Fruit fly (Drosophila melanogaster) whole organism, embryonic: ENCODE results near the gene Inx5.

Experiments
- CG10654 ChIP-seq: fragments of 200-800 bp; sonication (Bioruptor generic); optimal IDR thresholded peaks from 2 replicates; lab custom pipeline; 2016; ENCODE audit warnings: missing biosample characterization, missing genetic modification characterization
- CG12071 ChIP-seq: fragments of 200-800 bp; sonication (Bioruptor generic); optimal IDR thresholded peaks from 3 replicates; lab custom pipeline; 2018; ENCODE audit warnings: missing biosample characterization, mild to moderate bottlenecking, missing genetic modification characterization
- CG12104 ChIP-seq: fragments of 200-800 bp; sonication (Bioruptor generic); optimal IDR thresholded peaks from 3 replicates; lab custom pipeline; 2016; ENCODE audit warnings: missing biosample characterization, missing genetic modification characterization
- CG14441 ChIP-seq: fragments of 200-800 bp; sonication (Bioruptor generic); IDR thresholded peaks from 2 replicates; pipeline ENCODE4 v1.3.6; 2022; ENCODE audit warnings: missing biosample characterization, missing genetic modification characterization
- CG14710 ChIP-seq: fragments of 200-800 bp; sonication (Bioruptor generic); optimal IDR thresholded peaks from 3 replicates; lab custom pipeline; 2019; ENCODE audit warnings: missing biosample characterization, mild to moderate bottlenecking, missing genetic modification characterization, moderate library complexity
- CG16863 ChIP-seq: fragments of 200-800 bp; sonication (Bioruptor generic); optimal IDR thresholded peaks from 3 replicates; lab custom pipeline; 2016; ENCODE audit warnings: missing biosample characterization, missing genetic modification characterization
- CG17912 ChIP-seq: fragments of 200-800 bp; sonication (Bioruptor generic); optimal IDR thresholded peaks from 2 replicates; lab custom pipeline; 2018; ENCODE audit warnings: missing biosample characterization, mild to moderate bottlenecking, missing genetic modification characterization
- CG30020 ChIP-seq: fragments of 200-800 bp; optimal IDR thresholded peaks from 2 replicates; lab custom pipeline; 2019; ENCODE audit warnings: missing biosample characterization, mild to moderate bottlenecking, missing genetic modification characterization, moderate library complexity
- CG30431 ChIP-seq: fragments of 200-800 bp; sonication (Bioruptor generic); optimal IDR thresholded peaks from 2 replicates; lab custom pipeline; 2017; ENCODE audit warnings: missing biosample characterization, missing genetic modification characterization
- CG4424 ChIP-seq: fragments of 200-800 bp; sonication (Bioruptor generic); optimal IDR thresholded peaks from 3 replicates; lab custom pipeline; 2016; ENCODE audit warnings: missing biosample characterization, missing genetic modification characterization
- CG5245 ChIP-seq: fragments of 200-800 bp; sonication (Bioruptor generic); optimal IDR thresholded peaks from 3 replicates; lab custom pipeline; 2016; ENCODE audit warnings: missing biosample characterization, missing genetic modification characterization
- CG6175 ChIP-seq: fragments of 200-800 bp; sonication (Bioruptor generic); IDR thresholded peaks from 3 replicates; pipeline ENCODE4 v1.3.6; 2022; ENCODE audit warnings: missing biosample characterization, missing genetic modification characterization
- CG7786 ChIP-seq: fragments of 200-800 bp; sonication (Bioruptor generic); optimal IDR thresholded peaks from 2 replicates; lab custom pipeline; 2016; ENCODE audit warnings: missing biosample characterization, missing genetic modification characterization
- CG7928 ChIP-seq: fragments of 200-800 bp; sonication (Bioruptor generic); optimal IDR thresholded peaks from 2 replicates; lab custom pipeline; 2017; ENCODE audit warnings: missing biosample characterization, mild to moderate bottlenecking, missing genetic modification characterization
- CG8388 ChIP-seq: fragments of 200-800 bp; sonication (Bioruptor generic); optimal IDR thresholded peaks from 2 replicates; lab custom pipeline; 2019; ENCODE audit warnings: missing biosample characterization, mild to moderate bottlenecking, missing genetic modification characterization, moderate library complexity
- CG9817 ChIP-seq: fragments of 200-800 bp; sonication (Bioruptor generic); optimal IDR thresholded peaks from 2 replicates; lab custom pipeline; 2018; ENCODE audit warnings: missing biosample characterization, mild to moderate bottlenecking, missing genetic modification characterization, moderate library complexity
- CrebB ChIP-seq: fragments of 200-800 bp; sonication (Bioruptor generic); optimal IDR thresholded peaks from 3 replicates; lab custom pipeline; 2018; ENCODE audit warnings: missing biosample characterization, mild to moderate bottlenecking, missing genetic modification characterization
- Dad ChIP-seq: fragments of 200-800 bp; sonication (Bioruptor generic); optimal IDR thresholded peaks from 3 replicates; lab custom pipeline; 2016; ENCODE audit warnings: missing biosample characterization, missing genetic modification characterization
- Dek ChIP-seq: fragments of 200-800 bp; sonication (Bioruptor generic); optimal IDR thresholded peaks from 3 replicates; lab custom pipeline; 2019; ENCODE audit warnings: missing biosample characterization, mild to moderate bottlenecking, missing genetic modification characterization, moderate library complexity
- Drgx ChIP-seq: fragments of 200-800 bp; sonication (Bioruptor generic); IDR thresholded peaks from 2 replicates; pipeline ENCODE4 v1.3.6; 2022; ENCODE audit warnings: missing biosample characterization, missing genetic modification characterization
- ERR ChIP-seq: fragments of 200-800 bp; sonication (Bioruptor generic); optimal IDR thresholded peaks from 2 replicates; lab custom pipeline; 2016; ENCODE audit warnings: missing biosample characterization, missing genetic modification characterization
- Elba2 ChIP-seq: fragments of 200-800 bp; sonication (Bioruptor generic); optimal IDR thresholded peaks from 3 replicates; lab custom pipeline; 2016; ENCODE audit warnings: missing biosample characterization, missing genetic modification characterization
- Gug ChIP-seq: fragments of 200-800 bp; sonication (Bioruptor generic); IDR thresholded peaks from 4 replicates; pipeline ENCODE4 v1.3.6; 2022; ENCODE audit warnings: missing biosample characterization, missing genetic modification characterization
- HmgZ ChIP-seq: fragments of 200-800 bp; sonication (Bioruptor generic); optimal IDR thresholded peaks from 2 replicates; lab custom pipeline; 2018; ENCODE audit warnings: missing biosample characterization, mild to moderate bottlenecking, missing genetic modification characterization
- Hmx ChIP-seq: fragments of 200-800 bp; sonication (Bioruptor generic); optimal IDR thresholded peaks from 2 replicates; lab custom pipeline; 2016; ENCODE audit warnings: missing biosample characterization, missing genetic modification characterization
- Kr ChIP-seq: fragments of 200-800 bp; sonication (Bioruptor generic); optimal IDR thresholded peaks from 2 replicates; lab custom pipeline; 2017; ENCODE audit warnings: missing biosample characterization, mild to moderate bottlenecking, missing genetic modification characterization
- Optix ChIP-seq: fragments of 200-800 bp; sonication (Bioruptor generic); IDR thresholded peaks from 3 replicates; pipeline ENCODE4 v1.3.6; 2022; ENCODE audit warnings: missing biosample characterization, missing genetic modification characterization
- Rx ChIP-seq: fragments of 200-800 bp; sonication (Bioruptor generic); IDR thresholded peaks from 2 replicates; pipeline ENCODE4 v1.3.6; 2022; ENCODE audit warnings: missing biosample characterization, missing genetic modification characterization
- Spps ChIP-seq: fragments of 200-800 bp; sonication (Bioruptor generic); optimal IDR thresholded peaks from 2 replicates; lab custom pipeline; 2018; ENCODE audit warnings: missing biosample characterization, mild to moderate bottlenecking, missing genetic modification characterization
- Taf1 ChIP-seq: fragments of 200-800 bp; sonication (Bioruptor generic); IDR thresholded peaks from 2 replicates; pipeline ENCODE4 v1.3.6; 2022; ENCODE audit warnings: missing biosample characterization, missing genetic modification characterization
- Usf ChIP-seq: fragments of 200-800 bp; sonication (Bioruptor generic); optimal IDR thresholded peaks from 2 replicates; lab custom pipeline; 2017; ENCODE audit warnings: missing genotype, missing biosample characterization, missing genetic modification characterization
- Xbp1 ChIP-seq: fragments of 200-800 bp; sonication (Bioruptor generic); optimal IDR thresholded peaks from 3 replicates; lab custom pipeline; 2016; ENCODE audit warnings: missing biosample characterization, mild to moderate bottlenecking, missing genetic modification characterization
- az2 ChIP-seq: fragments of 200-800 bp; sonication (Bioruptor generic); optimal IDR thresholded peaks from 3 replicates; lab custom pipeline; 2016; ENCODE audit warnings: missing biosample characterization, missing genetic modification characterization
- bab2 ChIP-seq: fragments of 200-800 bp; sonication (Bioruptor generic); optimal IDR thresholded peaks from 2 replicates; lab custom pipeline; 2016; ENCODE audit warnings: missing biosample characterization, missing genetic modification characterization
- btn ChIP-seq: fragments of 200-800 bp; sonication (Bioruptor generic); optimal IDR thresholded peaks from 2 replicates; lab custom pipeline; 2016; ENCODE audit warnings: missing biosample characterization, missing genetic modification characterization
- chn ChIP-seq: fragments of 200-800 bp; sonication (Bioruptor generic); optimal IDR thresholded peaks from 2 replicates; lab custom pipeline; 2016; ENCODE audit warnings: missing biosample characterization, missing genetic modification characterization
- crc ChIP-seq: fragments of 200-800 bp; sonication (Bioruptor generic); optimal IDR thresholded peaks from 2 replicates; lab custom pipeline; 2016; ENCODE audit warnings: missing biosample characterization, missing genetic modification characterization
- emc ChIP-seq: fragments of 200-800 bp; sonication (Bioruptor generic); optimal IDR thresholded peaks from 2 replicates; lab custom pipeline; 2016; ENCODE audit warnings: missing biosample characterization, missing genetic modification characterization
- en ChIP-seq: fragments of 200-800 bp; sonication (Bioruptor generic); optimal IDR thresholded peaks from 2 replicates; lab custom pipeline; 2016; ENCODE audit warnings: missing biosample characterization, missing genetic modification characterization
- eve ChIP-seq, 2 experiments: fragments of >200 bp; optimal IDR thresholded peaks; 2 replicates each; lab custom pipeline; 2017; ENCODE audit warnings: missing biosample characterization in 2 of 2, missing genetic modification characterization in 2 of 2
- fru ChIP-seq: fragments of >200 bp; optimal IDR thresholded peaks from 2 replicates; lab custom pipeline; 2017
- ind ChIP-seq: fragments of 200-800 bp; sonication (Bioruptor generic); optimal IDR thresholded peaks from 3 replicates; lab custom pipeline; 2016; ENCODE audit warnings: missing biosample characterization, missing genetic modification characterization
- mam ChIP-seq: fragments of 200-800 bp; sonication (Bioruptor generic); optimal IDR thresholded peaks from 3 replicates; lab custom pipeline; 2016; ENCODE audit warnings: missing biosample characterization, missing genetic modification characterization
- nmo ChIP-seq: fragments of 200-800 bp; sonication (Bioruptor generic); optimal IDR thresholded peaks from 2 replicates; lab custom pipeline; 2018; ENCODE audit warnings: missing biosample characterization, mild to moderate bottlenecking, missing genetic modification characterization, moderate library complexity
- p53 ChIP-seq: fragments of 200-800 bp; sonication (Bioruptor generic); optimal IDR thresholded peaks from 2 replicates; lab custom pipeline; 2016; ENCODE audit warnings: missing biosample characterization, missing genetic modification characterization
- pros ChIP-seq: fragments of 200-800 bp; sonication (Bioruptor generic); optimal IDR thresholded peaks from 3 replicates; lab custom pipeline; 2019; ENCODE audit warnings: missing biosample characterization, mild to moderate bottlenecking, missing genetic modification characterization, moderate library complexity
- sens ChIP-seq: fragments of 200-800 bp; sonication (Bioruptor generic); peaks from one replicate; lab custom pipeline; 2016; ENCODE audit warnings: missing biosample characterization, missing genetic modification characterization
- toy ChIP-seq: fragments of 200-800 bp; sonication (Bioruptor generic); IDR thresholded peaks from 2 replicates; pipeline ENCODE4 v1.3.6; 2022; ENCODE audit warnings: missing biosample characterization, missing genetic modification characterization
- tx ChIP-seq: fragments of 200-800 bp; sonication (Bioruptor generic); optimal IDR thresholded peaks from 2 replicates; lab custom pipeline; 2016; ENCODE audit warnings: missing biosample characterization, missing genetic modification characterization
- vfl ChIP-seq: fragments of 200-800 bp; sonication (Bioruptor generic); optimal IDR thresholded peaks from 2 replicates; lab custom pipeline; 2016; ENCODE audit warnings: missing biosample characterization, missing genetic modification characterization
- wek ChIP-seq: fragments of 200-800 bp; sonication (Bioruptor generic); optimal IDR thresholded peaks from 3 replicates; lab custom pipeline; 2018; ENCODE audit warnings: missing biosample characterization, mild to moderate bottlenecking, missing genetic modification characterization, moderate library complexity
- yki ChIP-seq: fragments of >200 bp; optimal IDR thresholded peaks from 3 replicates; lab custom pipeline; 2018
- zfh1 ChIP-seq: fragments of 200-800 bp; sonication (Bioruptor generic); IDR thresholded peaks from 3 replicates; pipeline ENCODE4 v1.3.6; 2022; ENCODE audit warnings: missing biosample characterization, missing genetic modification characterization

Gene Inx5

dm6 chrX:19179696-19180255 is 9.1 kb upstream of the Inx5 start, which contains the start of the genes CG7556 and CG7453 (continued):
- TF ChIP-seq Elba2 (no peak), wek (GFP tag; lab: Kevin White, UChicago) (peak; percentile 10), fru (lab: Kevin White, UChicago) (no peak), vfl (GFP tag; lab: Kevin White, UChicago) (peak; percentile 53), p53 (peak; percentile 60), HmgZ (tag; lab: Kevin White, UChicago) (peak; percentile 57), yki (lab: Kevin White, UChicago) (no peak), CG5245 (GFP tag; lab: Kevin White, UChicago) (peak; percentile 64), eve (GFP tag; optimal IDR thresholded peaks at IDR 0.05; lab: Kevin White, UChicago) (no peak), CrebB (tag; lab: Kevin White, UChicago) (no peak), Kr (GFP tag; lab: Kevin White, UChicago) (no peak), Xbp1 (peak; percentile 84), Dek (peak; percentile 64), CG9817 (tag; lab: Kevin White, UChicago) (peak; percentile 62), CG14710 (tag; lab: Kevin White, UChicago) (peak; percentile 84), ind (GFP tag; lab: Kevin White, UChicago) (peak; percentile 78), bab2 (GFP tag; lab: Kevin White, UChicago) (peak; percentile 83), Optix (GFP tag; lab: Robert Waterston, UW) (no peak), tx (GFP tag; lab: Kevin White, UChicago) (peak; percentile 82), emc (GFP tag; lab: Kevin White, UChicago) (peak; percentile 57), btn (GFP tag; lab: Kevin White, UChicago) (no peak), CG6175 (GFP tag; lab: Robert Waterston, UW) (no peak), Spps (tag; lab: Kevin White, UChicago) (peak; percentile 19), nmo (peak; percentile 80), CG16863 (peak; percentile 73), chn (GFP tag; lab: Kevin White, UChicago) (peak; percentile 72), Usf (GFP tag; lab: Kevin White, UChicago) (peak; percentile 30), zfh1 (GFP tag; lab: Robert Waterston, UW) (0 out of 3 replicates have a peak, but pooled peaks have one; percentile 28), toy (no peak), sens (GFP tag; lab: Kevin White, UChicago) (peak; percentile 96), CG17912 (GFP tag; lab: Kevin White, UChicago) (no peak), en (GFP tag; lab: Kevin White, UChicago) (peak; percentile 4), az2 (GFP tag; lab: Kevin White, UChicago) (peak; percentile 80), Rx (no peak; the same call in 1 of the 2 replicates), Taf1 (GFP tag; lab: Robert Waterston, UW) (0 out of 2 replicates have a peak, but pooled peaks have one; percentile 32), CG14441 (peak; percentile 57; the same call in 1 of the 2 replicates), pros (no peak), CG12104 (GFP tag; lab: Kevin White, UChicago) (peak; percentile 61), CG7928 (GFP tag; lab: Kevin White, UChicago) (peak; percentile 32), ERR (GFP tag; lab: Kevin White, UChicago) (no peak), Hmx (GFP tag; lab: Kevin White, UChicago) (peak; percentile 39), CG30431 (GFP tag; lab: Kevin White, UChicago) (peak; percentile 45), CG4424 (GFP tag; lab: Kevin White, UChicago) (peak; percentile 79), CG10654 (GFP tag; lab: Kevin White, UChicago) (peak; percentile 72), Gug (GFP tag; lab: Robert Waterston, UW) (peak; percentile 38; the same call in 3 of the 4 replicates), CG30020 (peak; percentile 72), mam (GFP tag; lab: Kevin White, UChicago) (peak; percentile 79), CG7786 (GFP tag; lab: Kevin White, UChicago) (peak; percentile 63), crc (peak; percentile 18), CG12071 (GFP tag; lab: Kevin White, UChicago) (no peak), Dad (peak; percentile 19), Drgx (GFP tag; lab: Robert Waterston, UW) (peak; percentile 32; the same call in 1 of the 2 replicates), CG8388 (GFP tag; lab: Kevin White, UChicago) (peak; percentile 64)
